Worm (Caenorhabditis elegans) whole organism, L1 larva: ENCODE results near the gene lips-8.

Experiments
- ama-1 ChIP-seq: fragments of 150-350 bp; optimal IDR thresholded peaks from 2 replicates; lab custom pipeline; 2014
- ceh-8 ChIP-seq: fragments of 200-800 bp; sonication (Bioruptor generic); optimal IDR thresholded peaks from 2 replicates; lab custom pipeline; 2018; ENCODE audit warnings: mild to moderate bottlenecking, missing genetic modification characterization, moderate library complexity, missing compliant biosample characterization
- ces-1 ChIP-seq: fragments of 150-350 bp; optimal IDR thresholded peaks from 2 replicates; lab custom pipeline; 2014; ENCODE audit warnings: missing biosample characterization, missing genetic modification reagents, missing genetic modification characterization
- dpl-1 ChIP-seq, 3 experiments: fragments of 150-350 bp in 2 of 3; sonication (generic microtip) in 1 of 3; optimal IDR thresholded peaks; 2 replicates each; lab custom pipeline; 2014 to 2017; ENCODE audit warnings: missing biosample characterization in 3 of 3, missing genetic modification characterization in 3 of 3, missing genetic modification reagents in 3 of 3
- elt-2 ChIP-seq: sonication (generic microtip); optimal IDR thresholded peaks from 2 replicates; lab custom pipeline; 2016; ENCODE audit warnings: missing genetic modification characterization, mild to moderate bottlenecking, inconsistent platforms, missing compliant biosample characterization, missing genetic modification reagents
- nhr-12 ChIP-seq: sonication (generic microtip); optimal IDR thresholded peaks from 2 replicates; lab custom pipeline; 2017; ENCODE audit warnings: missing biosample characterization, missing genetic modification characterization
- pqm-1 ChIP-seq: sonication (generic microtip); optimal IDR thresholded peaks from 3 replicates; lab custom pipeline; 2017; ENCODE audit warnings: missing biosample characterization, missing genetic modification characterization
- skn-1 ChIP-seq: fragments of 150-350 bp; optimal IDR thresholded peaks from 2 replicates; lab custom pipeline; 2014; ENCODE audit warnings: missing biosample characterization, missing genetic modification characterization
- snu-23 ChIP-seq: sonication (generic microtip); optimal IDR thresholded peaks from 2 replicates; lab custom pipeline; 2016; ENCODE audit warnings: missing genetic modification characterization, missing compliant biosample characterization
- sox-4 ChIP-seq: sonication (generic microtip); optimal IDR thresholded peaks from 2 replicates; lab custom pipeline; 2016; ENCODE audit warnings: missing genetic modification characterization, missing compliant biosample characterization
- unc-62 ChIP-seq: fragments of 150-350 bp; optimal IDR thresholded peaks from 2 replicates; lab custom pipeline; 2014; ENCODE audit warnings: missing biosample characterization, missing genetic modification reagents, missing genetic modification characterization
- ztf-11 ChIP-seq, 2 experiments: sonication (generic microtip); optimal IDR thresholded peaks; 2 replicates each; lab custom pipeline; 2016 to 2017; ENCODE audit warnings: missing genetic modification characterization in 2 of 2, missing biosample characterization in 1 of 2, missing compliant biosample characterization in 1 of 2

DNA sequence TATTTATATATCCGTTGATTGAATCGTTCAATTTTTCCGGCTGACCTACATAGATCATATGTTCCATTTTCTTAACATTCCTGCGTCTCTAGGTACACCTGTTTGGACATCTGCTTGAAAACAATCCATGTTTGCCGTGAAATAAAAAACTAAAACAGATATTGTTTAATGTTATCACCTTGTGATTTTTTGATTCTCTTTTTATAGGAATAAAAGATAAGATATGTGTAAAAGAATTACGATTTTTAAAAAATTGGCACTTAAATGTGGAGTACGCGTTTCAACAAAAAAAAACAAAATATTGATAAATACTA is 49.0 kb downstream of the lips-8 start:
- TF ChIP-seq dpl-1 (GFP tag; optimal IDR thresholded peaks at IDR 0.05; lab: Kevin White, UChicago) (no peak), ztf-11 (tag; optimal IDR thresholded peaks at IDR 0.05; lab: Kevin White, UChicago) (no peak), sox-4 (tag; lab: Kevin White, UChicago) (no peak), nhr-12 (tag; lab: Kevin White, UChicago) (no peak), pqm-1 (tag; lab: Kevin White, UChicago) (no peak), unc-62 (GFP tag; lab: Kevin White, UChicago) (no peak), ces-1 (GFP tag; lab: Kevin White, UChicago) (no peak), elt-2 (no peak), skn-1 (tag; lab: Kevin White, UChicago) (no peak), ceh-8 (GFP tag; lab: Kevin White, UChicago) (no peak), ama-1 (lab: Kevin White, UChicago) (no peak), snu-23 (GFP tag; lab: Kevin White, UChicago) (no peak)
